Fruit fly (Drosophila melanogaster) whole organism, embryonic: Measurements from ENCODE around the gene CG7094.

Experiments used
- Blimp-1 ChIP-seq: fragments of 200-800 bp; sonication (Bioruptor generic); optimal IDR thresholded peaks from 3 replicates; lab custom pipeline; 2018; ENCODE audit warnings: missing biosample characterization, missing genetic modification characterization, mild to moderate bottlenecking, moderate library complexity, missing genetic modification reagents
- CG11398 ChIP-seq: fragments of 200-800 bp; sonication (Bioruptor generic); optimal IDR thresholded peaks from 2 replicates; lab custom pipeline; 2016; ENCODE audit warnings: missing biosample characterization, missing genetic modification characterization
- CG12942 ChIP-seq: fragments of 200-800 bp; sonication (Bioruptor generic); optimal IDR thresholded peaks from 3 replicates; lab custom pipeline; 2016; ENCODE audit warnings: missing biosample characterization, missing genetic modification characterization
- CG14014 ChIP-seq: fragments of 200-800 bp; sonication (Bioruptor generic); IDR thresholded peaks from 2 replicates; pipeline ENCODE4 v1.3.6; 2022; ENCODE audit warnings: missing biosample characterization, missing genetic modification characterization
- CG17385 ChIP-seq: fragments of 200-800 bp; sonication (Bioruptor generic); optimal IDR thresholded peaks from 3 replicates; lab custom pipeline; 2018; ENCODE audit warnings: missing biosample characterization, mild to moderate bottlenecking, missing genetic modification characterization
- CG17568 ChIP-seq: fragments of 200-800 bp; sonication (Bioruptor generic); optimal IDR thresholded peaks from 2 replicates; lab custom pipeline; 2018; ENCODE audit warnings: missing biosample characterization, mild to moderate bottlenecking, missing genetic modification characterization, moderate library complexity
- CG1792 ChIP-seq: fragments of 200-800 bp; sonication (Bioruptor generic); optimal IDR thresholded peaks from 2 replicates; lab custom pipeline; 2016; ENCODE audit warnings: missing biosample characterization, missing genetic modification characterization
- CG2120 ChIP-seq: fragments of 200-800 bp; sonication (Bioruptor generic); optimal IDR thresholded peaks from 3 replicates; lab custom pipeline; 2016; ENCODE audit warnings: missing biosample characterization, missing genetic modification characterization
- CG2199 ChIP-seq: fragments of 200-800 bp; sonication (Bioruptor generic); IDR thresholded peaks from 3 replicates; pipeline ENCODE4 v1.3.6; 2022; ENCODE audit warnings: missing biosample characterization, missing genetic modification characterization
- CG32532 ChIP-seq: fragments of 200-800 bp; sonication (Bioruptor generic); IDR thresholded peaks from 2 replicates; pipeline ENCODE4 v1.3.6; 2022; ENCODE audit warnings: missing biosample characterization, missing genetic modification characterization
- CG34376 ChIP-seq: fragments of 200-800 bp; sonication (Bioruptor generic); optimal IDR thresholded peaks from 2 replicates; lab custom pipeline; 2018; ENCODE audit warnings: missing biosample characterization, mild to moderate bottlenecking, missing genetic modification characterization
- CG4328 ChIP-seq: fragments of 200-800 bp; sonication (Bioruptor generic); optimal IDR thresholded peaks from 3 replicates; lab custom pipeline; 2017; ENCODE audit warnings: missing biosample characterization, missing genetic modification reagents, missing genetic modification characterization
- CG5180 ChIP-seq: fragments of 200-800 bp; sonication (Bioruptor generic); optimal IDR thresholded peaks from 3 replicates; lab custom pipeline; 2017; ENCODE audit warnings: missing biosample characterization, missing genetic modification characterization, mild to moderate bottlenecking, moderate library complexity, missing genetic modification reagents
- CG6254 ChIP-seq: fragments of 200-800 bp; sonication (Bioruptor generic); optimal IDR thresholded peaks from 3 replicates; lab custom pipeline; 2017; ENCODE audit warnings: mild to moderate bottlenecking, missing biosample characterization, missing genetic modification reagents, missing genetic modification characterization
- CG6765 ChIP-seq: fragments of 200-800 bp; sonication (Bioruptor generic); optimal IDR thresholded peaks from 3 replicates; lab custom pipeline; 2017; ENCODE audit warnings: missing biosample characterization, mild to moderate bottlenecking, missing genetic modification characterization
- CG6813 ChIP-seq: fragments of 200-800 bp; sonication (Bioruptor generic); optimal IDR thresholded peaks from 2 replicates; lab custom pipeline; 2017; ENCODE audit warnings: missing biosample characterization, missing genetic modification characterization, mild to moderate bottlenecking, moderate library complexity, missing genetic modification reagents
- CG7357 ChIP-seq: fragments of 200-800 bp; sonication (Bioruptor generic); IDR thresholded peaks from 3 replicates; pipeline ENCODE4 v1.3.6; 2022; ENCODE audit warnings: missing biosample characterization, missing genetic modification characterization
- CG7786 ChIP-seq: fragments of 200-800 bp; sonication (Bioruptor generic); optimal IDR thresholded peaks from 2 replicates; lab custom pipeline; 2016; ENCODE audit warnings: missing biosample characterization, missing genetic modification characterization
- CG8765 ChIP-seq: fragments of 200-800 bp; sonication (Bioruptor generic); IDR thresholded peaks from 2 replicates; pipeline ENCODE4 v1.3.6; 2022; ENCODE audit warnings: missing biosample characterization, missing genetic modification characterization
- CG9215 ChIP-seq: fragments of 200-800 bp; sonication (Bioruptor generic); IDR thresholded peaks from 2 replicates; pipeline ENCODE4 v1.3.6; 2022; ENCODE audit warnings: missing biosample characterization, missing genetic modification characterization
- Deaf1 ChIP-seq: fragments of 200-800 bp; optimal IDR thresholded peaks from 3 replicates; lab custom pipeline; 2019; ENCODE audit warnings: missing biosample characterization, mild to moderate bottlenecking, missing genetic modification characterization, moderate library complexity
- Dref ChIP-seq: fragments of 200-800 bp; sonication (Bioruptor generic); IDR thresholded peaks from 2 replicates; pipeline ENCODE4 v1.3.6; 2022; ENCODE audit warnings: missing biosample characterization, missing genetic modification characterization
- Elba2 ChIP-seq: fragments of 200-800 bp; sonication (Bioruptor generic); optimal IDR thresholded peaks from 3 replicates; lab custom pipeline; 2016; ENCODE audit warnings: missing biosample characterization, missing genetic modification characterization
- Ets97D ChIP-seq: fragments of 200-800 bp; sonication (Bioruptor generic); optimal IDR thresholded peaks from 3 replicates; lab custom pipeline; 2016; ENCODE audit warnings: missing biosample characterization, missing genetic modification characterization
- GATAe ChIP-seq: fragments of 200-800 bp; sonication (Bioruptor generic); conservative IDR thresholded peaks from 2 replicates; pipeline ENCODE4 v1.3.6; 2022; ENCODE audit warnings: missing biosample characterization, missing genetic modification characterization
- H15 ChIP-seq: fragments of 200-800 bp; sonication (Bioruptor generic); IDR thresholded peaks from 3 replicates; pipeline ENCODE4 v1.3.6; 2022; ENCODE audit warnings: missing biosample characterization, missing genetic modification characterization
- MTF-1 ChIP-seq: fragments of 200-800 bp; sonication (Bioruptor generic); optimal IDR thresholded peaks from 2 replicates; lab custom pipeline; 2018; ENCODE audit warnings: missing biosample characterization, mild to moderate bottlenecking, missing genetic modification characterization, borderline replicate concordance
- NC2α ChIP-seq: fragments of 200-800 bp; sonication (Bioruptor generic); optimal IDR thresholded peaks from 2 replicates; lab custom pipeline; 2016; ENCODE audit warnings: missing biosample characterization, missing genetic modification characterization
- chif ChIP-seq, 2 experiments: fragments of 200-800 bp; sonication (Bioruptor generic); optimal IDR thresholded peaks; 3 replicates each; lab custom pipeline; 2016; ENCODE audit warnings: missing biosample characterization in 2 of 2, missing genetic modification characterization in 2 of 2
- croc ChIP-seq: fragments of 200-800 bp; sonication (Bioruptor generic); conservative IDR thresholded peaks from 3 replicates; pipeline ENCODE4 v1.3.6; 2022; ENCODE audit warnings: missing biosample characterization, missing genetic modification characterization
- crol ChIP-seq: fragments of 200-800 bp; sonication (Bioruptor generic); IDR thresholded peaks from 2 replicates; pipeline ENCODE4 v1.3.6; 2022; ENCODE audit warnings: missing biosample characterization, missing genetic modification characterization
- exex ChIP-seq: fragments of 200-800 bp; sonication (Bioruptor generic); optimal IDR thresholded peaks from 4 replicates; lab custom pipeline; 2018; ENCODE audit warnings: missing biosample characterization, mild to moderate bottlenecking, missing genetic modification characterization, moderate library complexity
- gce ChIP-seq: fragments of 200-800 bp; sonication (Bioruptor generic); IDR thresholded peaks from 3 replicates; pipeline ENCODE4 v1.3.6; 2022; ENCODE audit warnings: missing biosample characterization, missing genetic modification characterization
- gem ChIP-seq: fragments of 200-800 bp; sonication (Bioruptor generic); optimal IDR thresholded peaks from 2 replicates; lab custom pipeline; 2019; ENCODE audit warnings: missing biosample characterization, mild to moderate bottlenecking, missing genetic modification characterization, moderate library complexity
- grau ChIP-seq: fragments of 200-800 bp; optimal IDR thresholded peaks from 3 replicates; lab custom pipeline; 2019; ENCODE audit warnings: missing biosample characterization, mild to moderate bottlenecking, missing genetic modification characterization, moderate library complexity
- grn ChIP-seq: fragments of 200-800 bp; sonication (Bioruptor generic); optimal IDR thresholded peaks from 3 replicates; lab custom pipeline; 2017; ENCODE audit warnings: missing biosample characterization, missing genetic modification characterization
- hbn ChIP-seq: fragments of 200-800 bp; sonication (Bioruptor generic); IDR thresholded peaks from 2 replicates; pipeline ENCODE4 v1.3.6; 2022; ENCODE audit warnings: missing biosample characterization, missing genetic modification characterization; ENCODE audit not compliant: partially characterized antibody
- her ChIP-seq: fragments of 200-800 bp; sonication (Bioruptor generic); optimal IDR thresholded peaks from 2 replicates; lab custom pipeline; 2016; ENCODE audit warnings: missing biosample characterization, missing genetic modification characterization
- kay ChIP-seq: fragments of 200-800 bp; sonication (Bioruptor generic); optimal IDR thresholded peaks from 2 replicates; lab custom pipeline; 2016; ENCODE audit warnings: missing biosample characterization, missing genetic modification characterization
- lola ChIP-seq, 3 experiments: fragments of >200 bp in 2 of 3; fragments of 200-800 bp in 1 of 3; sonication (Bioruptor generic) in 1 of 3; optimal IDR thresholded peaks; 2 replicates each; lab custom pipeline; 2017 to 2019; ENCODE audit warnings: missing biosample characterization in 3 of 3, missing genetic modification characterization in 3 of 3, mild to moderate bottlenecking in 1 of 3, moderate library complexity in 1 of 3
- odd ChIP-seq: fragments of 200-800 bp; sonication (Bioruptor generic); optimal IDR thresholded peaks from 2 replicates; lab custom pipeline; 2017; ENCODE audit warnings: missing biosample characterization, mild to moderate bottlenecking, missing genetic modification characterization
- peb ChIP-seq: fragments of 200-800 bp; sonication (Bioruptor generic); IDR thresholded peaks from 2 replicates; pipeline ENCODE4 v1.3.6; 2022; ENCODE audit warnings: missing biosample characterization, missing genetic modification characterization
- ro ChIP-seq: fragments of 200-800 bp; sonication (Bioruptor generic); IDR thresholded peaks from 2 replicates; pipeline ENCODE4 v1.3.6; 2022; ENCODE audit warnings: missing biosample characterization, missing genetic modification characterization
- row ChIP-seq: fragments of 200-800 bp; sonication (Bioruptor generic); IDR thresholded peaks from 3 replicates; pipeline ENCODE4 v1.3.6; 2022; ENCODE audit warnings: missing biosample characterization, missing genetic modification characterization
- shn ChIP-seq: fragments of 200-800 bp; sonication (Bioruptor generic); optimal IDR thresholded peaks from 3 replicates; lab custom pipeline; 2016; ENCODE audit warnings: missing biosample characterization, missing genetic modification characterization
- sisA ChIP-seq: fragments of 200-800 bp; sonication (Bioruptor generic); IDR thresholded peaks from 2 replicates; pipeline ENCODE4 v1.3.6; 2022; ENCODE audit warnings: missing biosample characterization, missing genetic modification characterization
- sob ChIP-seq: fragments of 200-800 bp; sonication (Bioruptor generic); IDR thresholded peaks from 2 replicates; pipeline ENCODE4 v1.3.6; 2022; ENCODE audit warnings: missing biosample characterization, missing genetic modification characterization
- stc ChIP-seq: fragments of 200-800 bp; sonication (Bioruptor generic); IDR thresholded peaks from 2 replicates; pipeline ENCODE4 v1.3.6; 2022; ENCODE audit warnings: missing biosample characterization, missing genetic modification characterization
- twi ChIP-seq: fragments of 200-800 bp; optimal IDR thresholded peaks from 2 replicates; lab custom pipeline; 2019; ENCODE audit warnings: missing biosample characterization, mild to moderate bottlenecking, missing genetic modification characterization, moderate library complexity
- usp ChIP-seq: fragments of >200 bp; optimal IDR thresholded peaks from 2 replicates; lab custom pipeline; 2017; ENCODE audit warnings: missing biosample characterization, missing genetic modification characterization

Gene CG7094

dm6 chr2L:17514090-17514715 is 41.4 kb downstream of the CG7094 start (continued):
- TF ChIP-seq CG12942 (peak; percentile 75), CG7786 (GFP tag; lab: Kevin White, UChicago) (peak; percentile 64), CG2120 (GFP tag; lab: Kevin White, UChicago) (no peak), chif (GFP tag; optimal IDR thresholded peaks at IDR 0.05; lab: Kevin White, UChicago) (peak; percentile 67 to 86), kay (no peak), Ets97D (GFP tag; lab: Kevin White, UChicago) (peak; percentile 34), peb (GFP tag; lab: Robert Waterston, UW) (peak; percentile 72), CG6254 (GFP tag; lab: Kevin White, UChicago) (peak; percentile 84), CG6813 (GFP tag; lab: Kevin White, UChicago) (peak; percentile 83), CG2199 (GFP tag; lab: Robert Waterston, UW) (peak; percentile 86; the same call in 2 of the 3 replicates), CG9215 (GFP tag; lab: Robert Waterston, UW) (peak; percentile 73), CG17568 (GFP tag; lab: Kevin White, UChicago) (no peak), ro (GFP tag; lab: Robert Waterston, UW) (peak; percentile 47; the same call in 1 of the 2 replicates), CG34376 (GFP tag; lab: Kevin White, UChicago) (peak; percentile 81), CG32532 (GFP tag; lab: Robert Waterston, UW) (peak; percentile 79), CG11398 (GFP tag; lab: Kevin White, UChicago) (peak; percentile 55), CG4328 (GFP tag; lab: Kevin White, UChicago) (peak; percentile 90), CG1792 (GFP tag; lab: Kevin White, UChicago) (peak; percentile 56), gce (GFP tag; lab: Robert Waterston, UW) (peak; percentile 82), twi (peak; percentile 86), crol (GFP tag; lab: Robert Waterston, UW) (0 out of 2 replicates have a peak, but pooled peaks have one; percentile 33), GATAe (peak; percentile 39; the same call in 1 of the 2 replicates), CG17385 (GFP tag; lab: Kevin White, UChicago) (peak; percentile 85), shn (GFP tag; lab: Kevin White, UChicago) (peak; percentile 43), lola (GFP tag; optimal IDR thresholded peaks at IDR 0.05; lab: Kevin White, UChicago) (peak in 1 of 3 experiments; percentile 94), CG7357 (GFP tag; lab: Robert Waterston, UW) (peak; percentile 80), croc (GFP tag; lab: Robert Waterston, UW) (peak; percentile 91), her (GFP tag; lab: Kevin White, UChicago) (no peak), sob (GFP tag; lab: Robert Waterston, UW) (peak; percentile 84), stc (GFP tag; lab: Robert Waterston, UW) (peak; percentile 89), Dref (GFP tag; lab: Robert Waterston, UW) (no peak), grau (tag; lab: Kevin White, UChicago) (peak; percentile 89), NC2α (GFP tag; lab: Kevin White, UChicago) (peak; percentile 66), CG8765 (GFP tag; lab: Robert Waterston, UW) (peak; percentile 78), sisA (GFP tag; lab: Robert Waterston, UW) (peak; percentile 83), Blimp-1 (GFP tag; lab: Kevin White, UChicago) (peak; percentile 90), H15 (peak; percentile 82), usp (GFP tag; lab: Kevin White, UChicago) (no peak), MTF-1 (peak; percentile 61), CG6765 (GFP tag; lab: Kevin White, UChicago) (peak; percentile 84), grn (peak; percentile 48), Elba2 (peak; percentile 24), odd (GFP tag; lab: Kevin White, UChicago) (peak; percentile 80), hbn (no peak), gem (tag; lab: Kevin White, UChicago) (peak; percentile 94), Deaf1 (tag; lab: Kevin White, UChicago) (peak; percentile 68), exex (peak; percentile 67), CG5180 (GFP tag; lab: Kevin White, UChicago) (peak; percentile 80), CG14014 (peak; percentile 77), row (peak; percentile 93)
